Worm (Caenorhabditis elegans): ENCODE measurements around the gene vha-7.
"Not testable (repeated sequence)": the region's sequence is repeated elsewhere in the genome, so short reads cannot be mapped to it uniquely, and the experiment has no call there.

vha-7 gene

DNA sequence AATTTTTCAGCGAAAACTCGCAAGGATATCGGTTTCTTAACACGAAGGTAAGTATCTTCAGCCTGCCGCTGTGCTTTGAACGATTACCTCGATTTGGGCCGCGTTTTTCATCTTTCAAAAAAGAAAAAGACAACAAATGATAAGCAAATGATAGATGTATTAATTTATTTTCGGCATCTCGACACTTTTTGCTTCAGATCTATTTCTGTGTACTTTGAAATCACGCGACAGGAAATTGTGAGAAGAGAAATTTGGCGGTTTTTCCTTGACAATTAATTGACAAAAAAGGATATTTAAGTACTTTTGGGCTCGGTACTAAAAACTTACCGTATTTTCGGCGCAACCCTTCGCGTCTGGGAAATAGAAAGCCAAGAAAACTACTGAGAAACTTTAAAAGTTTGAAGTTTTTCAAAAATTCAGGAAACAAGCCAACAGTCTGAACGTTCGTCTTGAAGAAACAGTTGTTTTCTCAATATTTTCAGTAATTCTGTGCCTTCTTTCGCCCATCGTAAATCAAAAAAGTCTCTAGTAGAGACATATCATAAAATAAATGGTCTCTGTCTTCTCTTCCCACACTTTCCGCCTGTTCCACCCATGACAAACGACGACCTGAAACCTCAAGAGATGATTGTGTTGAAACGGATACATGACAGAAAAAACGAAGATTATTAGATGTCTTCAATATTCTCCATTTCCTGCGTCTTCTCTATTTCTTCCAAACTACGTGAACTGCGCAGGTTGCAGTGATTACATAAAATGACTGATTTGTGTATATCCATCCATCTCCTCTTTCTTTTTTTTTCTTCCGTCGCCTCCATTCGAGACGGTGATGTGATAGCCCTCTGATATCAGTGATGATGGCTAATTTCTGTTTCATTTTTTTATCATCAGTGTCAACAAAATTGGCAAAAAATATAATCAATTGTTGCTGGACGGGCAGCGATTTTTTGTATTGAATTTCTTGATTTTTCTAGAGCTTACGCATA, 906 bp downstream of the vha-7 start:
- no peak for TF ChIP-seq unc-62 (GFP tag; optimal IDR thresholded peaks at IDR 0.05)

DNA sequence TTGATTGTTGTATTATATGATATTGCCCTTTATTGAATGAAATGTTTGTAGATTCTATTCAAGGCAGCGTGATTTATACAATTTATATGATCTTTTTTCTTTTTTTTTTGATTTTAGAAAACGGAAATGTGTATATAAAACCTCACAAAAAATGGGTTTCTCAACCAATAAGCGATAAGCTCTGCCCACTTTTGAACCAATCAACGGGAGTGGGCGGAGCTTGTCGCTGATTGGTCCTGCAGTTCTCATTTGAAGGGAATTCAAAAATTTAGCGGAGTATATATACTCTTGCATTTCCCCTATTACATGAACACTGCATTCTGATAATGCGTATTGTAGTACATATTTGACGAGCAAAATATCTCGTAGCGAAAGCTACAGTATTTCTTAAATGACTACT, 10.3 kb downstream of the vha-7 start:
- no peak for TF ChIP-seq unc-62 (GFP tag; optimal IDR thresholded peaks at IDR 0.05)

ce11 chrIV:12651570-12651969, 11.3 kb downstream of the vha-7 start:
- TF ChIP-seq unc-62 (GFP tag; optimal IDR thresholded peaks at IDR 0.05): no peak

DNA sequence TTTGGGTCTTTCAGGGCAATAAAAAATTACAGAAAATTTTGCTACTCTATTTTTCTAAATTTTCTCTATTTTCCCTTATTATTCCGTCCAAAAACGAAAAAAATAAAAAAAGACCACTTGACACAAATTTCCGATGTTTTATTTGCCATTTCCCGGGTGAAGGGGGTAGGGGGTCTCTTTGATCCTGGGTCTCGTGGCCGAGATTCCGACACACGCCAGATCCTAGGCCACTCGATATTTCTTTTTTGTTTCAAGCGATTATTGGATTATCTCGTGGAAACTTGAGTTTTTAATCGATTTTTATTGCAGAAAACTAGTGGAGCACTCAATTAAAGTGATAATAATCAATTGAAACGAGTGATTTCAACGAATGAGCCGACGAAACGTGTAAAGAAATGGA, 12.8 kb downstream of the vha-7 start, which contains the start of the genes wdfy-3 and C26H9A.4:
wdfy-3 (plus strand) TSS at position 308 of the 400 bp plus-strand sequence.
C26H9A.4 (plus strand) TSS at position 317 of the 400 bp plus-strand sequence.
- no peak for TF ChIP-seq unc-62 (GFP tag; optimal IDR thresholded peaks at IDR 0.05)

- no peak for TF ChIP-seq unc-62 (GFP tag; optimal IDR thresholded peaks at IDR 0.05)
These were observed 34.4 kb downstream of the vha-7 start, which contains the start of gene T23B5.4 for ce11 chrIV:12674700-12675099. Gene T23B5.4 (plus strand): TSS chrIV:12675000.

DNA sequence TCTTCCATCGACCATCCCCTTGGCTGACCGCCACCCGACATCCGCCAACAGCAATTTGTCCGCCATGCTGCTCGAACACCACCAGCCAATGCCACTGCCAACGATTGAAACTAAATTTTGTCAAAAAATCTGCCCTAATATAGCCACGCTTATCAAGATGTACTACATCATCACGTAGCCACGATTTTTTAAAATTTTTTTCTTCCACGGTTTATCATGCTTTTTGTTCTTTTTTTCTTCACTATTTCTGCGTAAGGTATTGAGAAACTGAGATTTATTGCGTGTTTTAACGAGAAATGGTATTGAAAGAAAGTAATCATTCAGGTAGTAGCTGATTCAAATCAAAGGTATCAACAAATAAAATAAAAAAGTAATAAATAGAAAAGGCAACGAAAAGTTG, 36.9 kb downstream of the vha-7 start, which contains the start of gene T23B5.6:
T23B5.6 (minus strand) TSS at position 101 of the 400 bp plus-strand sequence.
- not testable (repeated sequence) for TF ChIP-seq unc-62 (GFP tag; optimal IDR thresholded peaks at IDR 0.05)

ce11 chrIV:12684341-12684740, 44.1 kb downstream of the vha-7 start, which contains the start of gene prmt-9:
Gene prmt-9 (minus strand): TSS chrIV:12684378.
- no peak for TF ChIP-seq unc-62 (GFP tag; optimal IDR thresholded peaks at IDR 0.05)

ce11 chrIV:12684826-12685594, 44.7 kb downstream of the vha-7 start:
- no peak for TF ChIP-seq unc-62 (GFP tag; optimal IDR thresholded peaks at IDR 0.05)

ce11 chrIV:12685827-12686226, 45.6 kb downstream of the vha-7 start:
- no peak for TF ChIP-seq unc-62 (GFP tag; optimal IDR thresholded peaks at IDR 0.05)

ce11 chrIV:12688370-12688769, 48.1 kb downstream of the vha-7 start, which contains the start of gene T23B5.3:
Gene T23B5.3 (plus strand): TSS chrIV:12688670.
- TF ChIP-seq unc-62 (GFP tag; optimal IDR thresholded peaks at IDR 0.05): no peak

ce11 chrIV:12689292-12689691, 49.0 kb downstream of the vha-7 start:
- no peak for TF ChIP-seq unc-62 (GFP tag; optimal IDR thresholded peaks at IDR 0.05)

DNA sequence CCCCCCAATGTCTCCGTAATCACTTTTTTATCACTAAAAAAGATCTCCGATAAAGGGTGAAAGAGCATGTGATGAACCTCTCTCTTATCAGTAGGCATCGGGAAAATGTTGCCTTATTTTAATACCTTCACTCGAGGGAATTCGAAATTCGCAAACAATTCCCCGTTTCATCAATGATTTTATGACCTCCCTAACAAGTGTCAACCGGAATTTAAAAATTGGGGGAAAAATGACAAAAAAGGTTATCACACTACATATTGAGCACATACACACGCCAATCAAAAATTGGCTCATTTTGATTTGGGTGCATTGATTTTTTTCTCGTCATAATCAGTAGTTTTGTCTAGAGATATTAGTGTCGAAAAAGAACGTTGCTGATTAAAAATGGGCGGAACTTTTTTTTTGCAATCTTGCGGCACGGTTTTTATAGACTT, 49.5 kb downstream of the vha-7 start:
- TF ChIP-seq unc-62 (GFP tag; optimal IDR thresholded peaks at IDR 0.05): no peak

ce11 chrIV:12698880-12699279, 58.6 kb downstream of the vha-7 start:
- no peak for TF ChIP-seq unc-62 (GFP tag; optimal IDR thresholded peaks at IDR 0.05)

ce11 chrIV:12700204-12700603, 59.9 kb downstream of the vha-7 start:
- TF ChIP-seq unc-62 (GFP tag; optimal IDR thresholded peaks at IDR 0.05): no peak
